Worm (Caenorhabditis elegans): ENCODE data around the gene best-4.

- TF ChIP-seq pqm-1 (tag; optimal IDR thresholded peaks at IDR 0.05) (no peak), ets-4 (tag; optimal IDR thresholded peaks at IDR 0.05) (no peak), gmeb-2 (tag; optimal IDR thresholded peaks at IDR 0.05) (no peak), zip-5 (tag; optimal IDR thresholded peaks at IDR 0.05) (no peak), unc-55 (GFP tag; optimal IDR thresholded peaks at IDR 0.05) (no peak), pha-2 (tag; optimal IDR thresholded peaks at IDR 0.05) (no peak), dve-1 (tag; optimal IDR thresholded peaks at IDR 0.05) (no peak), nhr-11 (tag; optimal IDR thresholded peaks at IDR 0.05) (no peak), npax-4 (tag; optimal IDR thresholded peaks at IDR 0.05) (no peak), ahr-1 (tag; optimal IDR thresholded peaks at IDR 0.05) (no peak), ceh-31 (tag; optimal IDR thresholded peaks at IDR 0.05) (no peak)
Observed at ce11 chrII:29578-29977, 17.9 kb upstream of the best-4 start.
